Worm (Caenorhabditis elegans) whole organism, young adult: Measurements from ENCODE around the gene cest-26.

ENCODE experiments used
- B0019.2 ChIP-seq: fragments of 200-800 bp; sonication (Bioruptor generic); conservative IDR thresholded peaks from 2 replicates; pipeline ENCODE4 v1.3.6; 2022; ENCODE audit warnings: missing genetic modification reagents, missing genetic modification characterization, missing compliant biosample characterization
- B0261.1 ChIP-seq: sonication (generic microtip); optimal IDR thresholded peaks from 2 replicates; lab custom pipeline; 2016; ENCODE audit warnings: mild to moderate bottlenecking, missing genetic modification characterization, moderate library complexity, missing compliant biosample characterization
- C06A6.2 ChIP-seq: fragments of 200-800 bp; sonication (Bioruptor generic); conservative IDR thresholded peaks from 2 replicates; pipeline ENCODE4 v1.3.6; 2022; ENCODE audit warnings: missing genetic modification characterization, missing compliant biosample characterization
- F22D6.2 ChIP-seq: sonication (generic microtip); optimal IDR thresholded peaks from 2 replicates; lab custom pipeline; 2016; ENCODE audit warnings: mild to moderate bottlenecking, missing genetic modification characterization, missing compliant biosample characterization
- F23B12.7 ChIP-seq: sonication (generic microtip); optimal IDR thresholded peaks from 2 replicates; lab custom pipeline; 2017; ENCODE audit warnings: missing genetic modification characterization, mild to moderate bottlenecking, missing compliant biosample characterization, antibody characterized with exemption, moderate library complexity; ENCODE audit not compliant: insufficient read depth
- F37B4.10 ChIP-seq: fragments of 200-800 bp; sonication (Bioruptor generic); IDR thresholded peaks from 2 replicates; pipeline ENCODE4 v1.3.6; 2022; ENCODE audit warnings: missing genetic modification characterization, missing compliant biosample characterization
- F39B2.1 ChIP-seq: fragments of 200-800 bp; sonication (Bioruptor generic); IDR thresholded peaks from 2 replicates; pipeline ENCODE4 v1.3.6; 2022; ENCODE audit warnings: missing genetic modification reagents, missing genetic modification characterization, missing compliant biosample characterization
- F52B5.7 ChIP-seq: sonication (generic microtip); optimal IDR thresholded peaks from 2 replicates; lab custom pipeline; 2016; ENCODE audit warnings: mild to moderate bottlenecking, missing genetic modification characterization, missing compliant biosample characterization
- F57A8.1 ChIP-seq: fragments of 200-800 bp; sonication (Bioruptor generic); optimal IDR thresholded peaks from 2 replicates; lab custom pipeline; 2018; ENCODE audit warnings: mild to moderate bottlenecking, missing genetic modification characterization, moderate library complexity, missing compliant biosample characterization
- T07F8.4 ChIP-seq: sonication (generic microtip); optimal IDR thresholded peaks from 2 replicates; lab custom pipeline; 2016; ENCODE audit warnings: mild to moderate bottlenecking, missing genetic modification characterization, moderate library complexity, missing compliant biosample characterization
- Y53F4B.3 ChIP-seq: fragments of 200-800 bp; sonication (Bioruptor generic); IDR thresholded peaks from 2 replicates; pipeline ENCODE4 v1.3.6; 2022; ENCODE audit warnings: missing genetic modification reagents, missing genetic modification characterization, missing compliant biosample characterization
- Y53G8AR.9 ChIP-seq: fragments of 200-800 bp; sonication (Bioruptor generic); conservative IDR thresholded peaks from 2 replicates; pipeline ENCODE4 v1.3.6; 2022; ENCODE audit warnings: missing genetic modification reagents, missing genetic modification characterization, missing compliant biosample characterization
- ZK185.1 ChIP-seq: sonication (generic microtip); optimal IDR thresholded peaks from 2 replicates; lab custom pipeline; 2016; ENCODE audit warnings: mild to moderate bottlenecking, missing genetic modification characterization, missing compliant biosample characterization; ENCODE audit not compliant: poor library complexity, severe bottlenecking
- aptf-2 ChIP-seq: fragments of 200-800 bp; sonication (Bioruptor generic); conservative IDR thresholded peaks from 2 replicates; pipeline ENCODE4 v1.3.6; 2022; ENCODE audit warnings: missing genetic modification reagents, missing genetic modification characterization, missing compliant biosample characterization
- attf-5 ChIP-seq: fragments of 200-800 bp; sonication (Bioruptor generic); optimal IDR thresholded peaks from 2 replicates; lab custom pipeline; 2018; ENCODE audit warnings: mild to moderate bottlenecking, missing genetic modification characterization, missing compliant biosample characterization
- bed-1 ChIP-seq: fragments of 200-800 bp; sonication (Bioruptor generic); IDR thresholded peaks from 2 replicates; pipeline ENCODE4 v1.3.6; 2022; ENCODE audit warnings: missing genetic modification reagents, missing genetic modification characterization, missing compliant biosample characterization
- cebp-2 ChIP-seq: fragments of 200-800 bp; sonication (Bioruptor generic); IDR thresholded peaks from 2 replicates; pipeline ENCODE4 v1.3.6; 2022; ENCODE audit warnings: missing genetic modification characterization, missing compliant biosample characterization
- ceh-27 ChIP-seq: fragments of 200-800 bp; sonication (Bioruptor generic); optimal IDR thresholded peaks from 2 replicates; lab custom pipeline; 2018; ENCODE audit warnings: mild to moderate bottlenecking, missing genetic modification characterization, moderate library complexity, missing compliant biosample characterization
- ceh-91 ChIP-seq: fragments of 200-800 bp; sonication (Bioruptor generic); IDR thresholded peaks from 2 replicates; pipeline ENCODE4 v1.3.6; 2022; ENCODE audit warnings: missing genetic modification reagents, missing genetic modification characterization, missing compliant biosample characterization
- die-1 ChIP-seq: sonication (generic microtip); optimal IDR thresholded peaks from 2 replicates; lab custom pipeline; 2016; ENCODE audit warnings: missing genotype, mild to moderate bottlenecking, missing genetic modification characterization, missing compliant biosample characterization
- dox-1 ChIP-seq: fragments of 200-800 bp; sonication (Bioruptor generic); IDR thresholded peaks from 2 replicates; pipeline ENCODE4 v1.3.6; 2022; ENCODE audit warnings: missing genetic modification reagents, missing genetic modification characterization, missing compliant biosample characterization
- dpl-1 ChIP-seq: fragments of 150-350 bp; optimal IDR thresholded peaks from 2 replicates; lab custom pipeline; 2014; ENCODE audit warnings: missing biosample characterization, missing genetic modification reagents, missing genetic modification characterization
- hmg-1.2 ChIP-seq: fragments of 200-800 bp; sonication (Bioruptor generic); IDR thresholded peaks from 2 replicates; pipeline ENCODE4 v1.3.6; 2022; ENCODE audit warnings: missing genetic modification reagents, missing genetic modification characterization, missing compliant biosample characterization
- hsf-1 ChIP-seq: fragments of 200-800 bp; sonication (Bioruptor generic); IDR thresholded peaks from 2 replicates; pipeline ENCODE4 v1.3.6; 2022; ENCODE audit warnings: missing genetic modification reagents, missing genetic modification characterization, missing compliant biosample characterization
- lin-35 ChIP-seq, 3 experiments: fragments of 150-350 bp in 2 of 3; sonication (generic microtip) in 1 of 3; optimal IDR thresholded peaks; 2 replicates each; lab custom pipeline; 2014 to 2018; ENCODE audit warnings: missing biosample characterization in 3 of 3, missing genetic modification characterization in 3 of 3, missing genetic modification reagents in 3 of 3
- lin-40 ChIP-seq: sonication (generic microtip); optimal IDR thresholded peaks from 2 replicates; lab custom pipeline; 2016; ENCODE audit warnings: missing genetic modification characterization, mild to moderate bottlenecking, missing compliant biosample characterization, missing genotype, missing genetic modification reagents
- lin-54 ChIP-seq: fragments of 200-800 bp; sonication (Bioruptor generic); optimal IDR thresholded peaks from 2 replicates; lab custom pipeline; 2018; ENCODE audit warnings: mild to moderate bottlenecking, missing genetic modification characterization, missing compliant biosample characterization
- lsl-1 ChIP-seq: fragments of 200-800 bp; sonication (Bioruptor generic); optimal IDR thresholded peaks from 2 replicates; lab custom pipeline; 2018; ENCODE audit warnings: mild to moderate bottlenecking, missing genetic modification characterization, moderate library complexity, missing compliant biosample characterization
- madf-8 ChIP-seq: fragments of 200-800 bp; sonication (Bioruptor generic); conservative IDR thresholded peaks from 2 replicates; pipeline ENCODE4 v1.3.6; 2022; ENCODE audit warnings: missing genetic modification reagents, missing genetic modification characterization, missing compliant biosample characterization
- mcd-1 ChIP-seq: fragments of 200-800 bp; sonication (Bioruptor generic); IDR thresholded peaks from 2 replicates; pipeline ENCODE4 v1.3.6; 2022; ENCODE audit warnings: missing genetic modification reagents, missing genetic modification characterization, missing compliant biosample characterization
- nfyb-1 ChIP-seq: fragments of 200-800 bp; sonication (Bioruptor generic); IDR thresholded peaks from 2 replicates; pipeline ENCODE4 v1.3.6; 2022; ENCODE audit warnings: missing genetic modification reagents, missing genetic modification characterization, missing compliant biosample characterization
- nhr-120 ChIP-seq: fragments of 200-800 bp; sonication (Bioruptor generic); IDR thresholded peaks from 2 replicates; pipeline ENCODE4 v1.3.6; 2022; ENCODE audit warnings: missing genetic modification characterization, missing compliant biosample characterization
- nhr-179 ChIP-seq: sonication (generic microtip); optimal IDR thresholded peaks from 2 replicates; lab custom pipeline; 2016; ENCODE audit warnings: mild to moderate bottlenecking, missing genetic modification characterization, missing compliant biosample characterization
- nhr-80 ChIP-seq: sonication (generic microtip); optimal IDR thresholded peaks from 2 replicates; lab custom pipeline; 2016; ENCODE audit warnings: missing genetic modification characterization, missing compliant biosample characterization
- pbrm-1 ChIP-seq: fragments of 200-800 bp; sonication (Bioruptor generic); IDR thresholded peaks from 2 replicates; pipeline ENCODE4 v1.3.6; 2022; ENCODE audit warnings: missing genetic modification reagents, missing genetic modification characterization, missing compliant biosample characterization
- rcor-1 ChIP-seq: fragments of 200-800 bp; sonication (Bioruptor generic); IDR thresholded peaks from 2 replicates; pipeline ENCODE4 v1.3.6; 2022; ENCODE audit warnings: missing genetic modification reagents, missing genetic modification characterization, missing compliant biosample characterization
- repo-1 ChIP-seq: sonication (generic microtip); optimal IDR thresholded peaks from 2 replicates; lab custom pipeline; 2017; ENCODE audit warnings: mild to moderate bottlenecking, missing genetic modification characterization, missing compliant biosample characterization
- sdz-38 ChIP-seq: sonication (generic microtip); optimal IDR thresholded peaks from 2 replicates; lab custom pipeline; 2016; ENCODE audit warnings: missing genotype, missing genetic modification characterization, missing compliant biosample characterization
- sea-2 ChIP-seq: fragments of 200-800 bp; sonication (Bioruptor generic); IDR thresholded peaks from 2 replicates; pipeline ENCODE4 v1.3.6; 2022; ENCODE audit warnings: missing genetic modification characterization, missing compliant biosample characterization
- snpc-1.1 ChIP-seq: sonication (generic microtip); optimal IDR thresholded peaks from 2 replicates; lab custom pipeline; 2017; ENCODE audit warnings: missing genetic modification characterization, mild to moderate bottlenecking, missing compliant biosample characterization, antibody characterized with exemption, moderate library complexity, missing genotype, missing genetic modification reagents; ENCODE audit not compliant: insufficient read depth
- sptf-2 ChIP-seq: fragments of 200-800 bp; sonication (Bioruptor generic); optimal IDR thresholded peaks from 2 replicates; lab custom pipeline; 2018; ENCODE audit warnings: mild to moderate bottlenecking, missing genetic modification characterization, missing compliant biosample characterization
- tbp1 ChIP-seq: fragments of 200-800 bp; sonication (Bioruptor generic); optimal IDR thresholded peaks from 2 replicates; lab custom pipeline; 2018; ENCODE audit warnings: mild to moderate bottlenecking, missing genetic modification characterization, missing compliant biosample characterization
- tbx-9 ChIP-seq: sonication (generic microtip); optimal IDR thresholded peaks from 2 replicates; lab custom pipeline; 2016; ENCODE audit warnings: borderline replicate concordance, missing genetic modification characterization, inconsistent platforms, missing compliant biosample characterization
- unc-62 ChIP-seq: fragments of 150-350 bp; optimal IDR thresholded peaks from 2 replicates; lab custom pipeline; 2014; ENCODE audit warnings: missing biosample characterization, missing genetic modification reagents, missing genetic modification characterization
- ztf-18 ChIP-seq: sonication (generic microtip); optimal IDR thresholded peaks from 2 replicates; lab custom pipeline; 2016; ENCODE audit warnings: missing genotype, mild to moderate bottlenecking, missing genetic modification characterization, missing compliant biosample characterization
- ztf-22 ChIP-seq: fragments of 200-800 bp; sonication (Bioruptor generic); optimal IDR thresholded peaks from 2 replicates; lab custom pipeline; 2018; ENCODE audit warnings: mild to moderate bottlenecking, missing genetic modification characterization, moderate library complexity, missing compliant biosample characterization
- ztf-26 ChIP-seq: sonication (generic microtip); optimal IDR thresholded peaks from 2 replicates; lab custom pipeline; 2017; ENCODE audit warnings: missing genetic modification characterization, missing compliant biosample characterization

The cest-26 gene

DNA sequence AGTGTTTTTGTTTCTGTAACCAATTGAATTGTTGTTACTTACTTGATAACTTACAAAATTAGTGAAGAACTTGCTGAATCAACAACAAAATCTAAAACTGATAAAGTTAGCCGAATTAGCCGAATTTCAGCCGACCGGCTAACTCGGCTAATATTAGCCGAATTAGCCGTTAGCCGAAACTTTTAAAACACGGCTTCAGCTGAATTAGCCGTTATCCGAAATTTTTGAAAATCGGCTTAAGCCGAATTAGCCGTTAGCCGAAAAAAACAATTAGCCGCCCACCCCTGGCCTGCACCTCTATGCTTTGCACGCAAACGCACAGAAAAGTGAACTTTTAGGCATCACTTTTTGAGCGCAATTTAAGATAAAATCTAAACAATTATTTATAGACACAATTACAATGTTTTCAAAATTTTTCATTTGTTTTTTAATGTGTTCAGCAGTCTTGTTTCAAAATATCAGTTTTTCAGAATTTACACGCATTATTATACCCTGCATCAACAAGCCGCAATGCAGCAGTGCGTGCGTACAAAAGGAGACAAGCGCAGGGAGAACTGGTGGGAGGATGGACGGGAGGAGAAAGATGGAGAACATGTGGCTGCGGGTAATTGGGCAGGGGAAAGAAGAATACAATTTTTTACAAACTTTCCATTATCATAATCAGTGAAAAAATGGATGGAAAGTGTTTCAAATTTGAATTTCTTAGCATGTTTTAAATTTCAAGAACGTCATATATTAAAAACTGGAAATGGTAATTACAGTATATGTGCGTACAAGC is 42.2 kb downstream of the cest-26 start:
- TF ChIP-seq ztf-26 (tag; lab: Kevin White, UChicago) (peak; percentile 84), F57A8.1 (GFP tag; lab: Kevin White, UChicago) (no peak), hsf-1 (GFP tag; lab: Robert Waterston, UW) (no peak), lin-40 (peak; percentile 92), B0019.2 (GFP tag; lab: Robert Waterston, UW) (no peak), nhr-80 (tag; lab: Kevin White, UChicago) (peak; percentile 78), sdz-38 (tag; lab: Kevin White, UChicago) (no peak), Y53F4B.3 (GFP tag; lab: Robert Waterston, UW) (no peak), F37B4.10 (GFP tag; lab: Robert Waterston, UW) (no peak), madf-8 (no peak), attf-5 (GFP tag; lab: Kevin White, UChicago) (no peak), nhr-179 (tag; lab: Kevin White, UChicago) (no peak), ztf-18 (tag; lab: Kevin White, UChicago) (no peak), repo-1 (no peak), lin-35 (GFP tag; optimal IDR thresholded peaks at IDR 0.05; lab: Kevin White, UChicago) (peak in 1 of 3 experiments; percentile 73), ceh-27 (peak; percentile 57), unc-62 (GFP tag; lab: Kevin White, UChicago) (no peak), C06A6.2 (peak; percentile 45; the same call in 1 of the 2 replicates), dox-1 (no peak; the same call in 1 of the 2 replicates), mcd-1 (GFP tag; lab: Robert Waterston, UW) (peak; percentile 55), B0261.1 (tag; lab: Kevin White, UChicago) (peak; percentile 22), rcor-1 (GFP tag; lab: Robert Waterston, UW) (peak; percentile 56), F23B12.7 (tag; lab: Kevin White, UChicago) (peak; percentile 76), nhr-120 (no peak), cebp-2 (GFP tag; lab: Robert Waterston, UW) (no peak), pbrm-1 (peak; percentile 50; the same call in 1 of the 2 replicates), Y53G8AR.9 (GFP tag; lab: Robert Waterston, UW) (peak; percentile 58; the same call in 1 of the 2 replicates), bed-1 (GFP tag; lab: Robert Waterston, UW) (no peak), sea-2 (GFP tag; lab: Robert Waterston, UW) (no peak), lin-54 (GFP tag; lab: Kevin White, UChicago) (peak; percentile 54), F52B5.7 (tag; lab: Kevin White, UChicago) (no peak), snpc-1.1 (tag; lab: Kevin White, UChicago) (no peak), dpl-1 (GFP tag; lab: Kevin White, UChicago) (no peak), tbx-9 (tag; lab: Kevin White, UChicago) (no peak), F39B2.1 (GFP tag; lab: Robert Waterston, UW) (no peak), sptf-2 (GFP tag; lab: Kevin White, UChicago) (no peak), F22D6.2 (tag; lab: Kevin White, UChicago) (peak; percentile 26), die-1 (tag; lab: Kevin White, UChicago) (no peak), tbp1 (GFP tag; lab: Kevin White, UChicago) (peak; percentile 62), ceh-91 (no peak), aptf-2 (GFP tag; lab: Robert Waterston, UW) (no peak), hmg-1.2 (GFP tag; lab: Robert Waterston, UW) (no peak; the same call in 1 of the 2 replicates), ztf-22 (GFP tag; lab: Kevin White, UChicago) (no peak), lsl-1 (GFP tag; lab: Kevin White, UChicago) (no peak), T07F8.4 (tag; lab: Kevin White, UChicago) (no peak), ZK185.1 (tag; lab: Kevin White, UChicago) (peak; percentile 68), nfyb-1 (GFP tag; lab: Robert Waterston, UW) (0 out of 2 replicates have a peak, but pooled peaks have one; percentile 42)
